Fruit fly (Drosophila melanogaster): Measurements from ENCODE around the gene CG13933.

Gene CG13933

DNA sequence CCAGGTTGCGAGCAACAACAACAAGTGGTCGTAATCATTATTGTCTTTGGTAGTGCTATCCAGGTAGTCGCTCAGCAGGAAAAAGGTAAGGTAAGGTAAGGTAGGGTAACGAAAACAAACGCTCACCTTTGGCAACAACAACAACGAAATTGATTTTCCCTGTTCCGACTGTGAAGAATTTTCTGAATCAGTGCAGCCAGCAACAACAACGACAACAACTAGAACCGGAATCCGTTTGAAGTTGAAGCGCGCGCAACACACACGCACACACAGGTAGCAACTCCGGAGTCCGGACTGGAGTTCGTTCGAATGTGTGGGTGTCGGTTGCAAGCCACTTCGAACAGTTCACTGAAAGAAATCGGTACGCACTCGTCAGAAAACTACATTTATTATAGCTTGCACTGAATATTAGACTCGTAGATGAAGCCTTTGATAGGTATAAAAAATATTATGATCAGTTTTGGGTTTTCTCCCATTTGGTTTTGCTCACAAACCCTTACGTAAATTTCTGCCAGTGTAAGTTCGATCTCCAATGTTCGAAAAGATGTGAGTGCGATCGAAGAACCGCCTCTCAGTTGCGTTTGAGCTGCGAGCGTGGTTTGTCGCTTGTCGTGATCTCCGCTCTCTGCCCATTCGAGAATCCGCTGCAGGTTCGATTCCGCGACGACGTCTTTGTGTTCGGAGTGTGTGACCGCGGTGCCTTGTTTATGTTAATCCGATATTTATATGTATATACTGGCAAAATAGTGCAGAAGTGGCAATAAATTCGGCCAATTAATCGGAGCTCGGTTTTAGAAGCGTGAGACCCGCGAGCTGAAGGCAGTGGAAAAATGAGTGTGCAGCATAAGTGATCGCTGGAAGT, 28.4 kb downstream of the CG13933 start, which contains the start of gene CG13921 (continued):
- TF ChIP-seq fd3F (GFP tag; optimal IDR thresholded peaks at IDR 0.05) (peak; percentile 96), nom (GFP tag; optimal IDR thresholded peaks at IDR 0.05) (peak; percentile 99), CG11398 (GFP tag; optimal IDR thresholded peaks at IDR 0.05) (peak; percentile 98), sob (GFP tag; IDR thresholded peaks at IDR 0.05) (peak; percentile 99), lov (optimal IDR thresholded peaks at IDR 0.05) (no peak), lov (GFP tag; IDR thresholded peaks at IDR 0.05) (peak; percentile 99), Lhr (GFP tag; optimal IDR thresholded peaks at IDR 0.05) (peak; percentile 98), CG13424 (tag; optimal IDR thresholded peaks at IDR 0.05) (peak; percentile 99), ato (GFP tag; IDR thresholded peaks at IDR 0.05; ENCODE audit: partially characterized antibody) (no peak), CG1024 (GFP tag; IDR thresholded peaks at IDR 0.05) (peak; percentile 98), Fer1 (GFP tag; optimal IDR thresholded peaks at IDR 0.05) (peak; percentile 97), croc (GFP tag; conservative IDR thresholded peaks at IDR 0.05) (peak; percentile 98), wor (GFP tag; IDR thresholded peaks at IDR 0.05) (peak; percentile 98), E2f1 (GFP tag; IDR thresholded peaks at IDR 0.05) (peak; percentile 99), CG3163 (GFP tag; optimal IDR thresholded peaks at IDR 0.05) (peak; percentile 93), ac (GFP tag; optimal IDR thresholded peaks at IDR 0.05) (peak; percentile 95), jumu (GFP tag; optimal IDR thresholded peaks at IDR 0.05) (peak; percentile 99), CG14667 (GFP tag; IDR thresholded peaks at IDR 0.05) (peak; percentile 99), slou (GFP tag; optimal IDR thresholded peaks at IDR 0.05) (peak; percentile 98), zf30C (GFP tag; optimal IDR thresholded peaks at IDR 0.05) (peak; percentile 100), crol (GFP tag; IDR thresholded peaks at IDR 0.05) (peak; percentile 77), dpn (GFP tag; optimal IDR thresholded peaks at IDR 0.05) (peak; percentile 99), jigr1 (GFP tag; IDR thresholded peaks at IDR 0.05) (peak; percentile 98), CG18619 (GFP tag; optimal IDR thresholded peaks at IDR 0.05) (peak; percentile 98), CG2116 (GFP tag; optimal IDR thresholded peaks at IDR 0.05) (peak; percentile 86), Tbp (GFP tag; optimal IDR thresholded peaks at IDR 0.05) (no peak), CrebB (tag; optimal IDR thresholded peaks at IDR 0.05) (peak; percentile 97), CG6813 (GFP tag; optimal IDR thresholded peaks at IDR 0.05) (peak; percentile 99), fd96Cb (tag; optimal IDR thresholded peaks at IDR 0.05) (peak; percentile 100), CG32767 (GFP tag; IDR thresholded peaks at IDR 0.05) (peak; percentile 98), dati (GFP tag; IDR thresholded peaks at IDR 0.05) (peak; percentile 98), scrt (GFP tag; optimal IDR thresholded peaks at IDR 0.05) (peak; percentile 96), CG3407 (GFP tag; optimal IDR thresholded peaks at IDR 0.05) (peak; percentile 98), dm (GFP tag; optimal IDR thresholded peaks at IDR 0.05) (peak; percentile 97), CG12155 (GFP tag; optimal IDR thresholded peaks at IDR 0.05) (peak; percentile 98), zen (tag; optimal IDR thresholded peaks at IDR 0.05) (peak; percentile 100), Sox102F (GFP tag; optimal IDR thresholded peaks at IDR 0.05) (peak; percentile 98), CG10147 (GFP tag; optimal IDR thresholded peaks at IDR 0.05) (peak; percentile 98), lilli (GFP tag; optimal IDR thresholded peaks at IDR 0.05) (peak; percentile 99), Dad (GFP tag; optimal IDR thresholded peaks at IDR 0.05) (peak; percentile 99), wdn (GFP tag; IDR thresholded peaks at IDR 0.05) (peak; percentile 98), H2.0 (GFP tag; IDR thresholded peaks at IDR 0.05) (peak; percentile 99), Dp (GFP tag; optimal IDR thresholded peaks at IDR 0.05) (peak; percentile 21), CG33213 (GFP tag; optimal IDR thresholded peaks at IDR 0.05) (peak; percentile 99), twi (tag; optimal IDR thresholded peaks at IDR 0.05) (peak; percentile 97), btn (GFP tag; optimal IDR thresholded peaks at IDR 0.05) (peak; percentile 99)
